Fruit fly (Drosophila melanogaster): ENCODE results near the gene CG12011.

dm6 chr3L:1653752-1654151 is 40.7 kb upstream of the CG12011 start:
- TF ChIP-seq Rel (GFP tag; optimal IDR thresholded peaks at IDR 0.05) (no peak), Rel (tag; optimal IDR thresholded peaks at IDR 0.05) (no peak), Hr78 (GFP tag; optimal IDR thresholded peaks at IDR 0.05) (no peak)

All from whole organism, wandering third instar larva.